Worm (Caenorhabditis elegans) whole organism, mixed stage, embryonic: ENCODE data around the gene Y39A1A.27.

ENCODE experiments used
- elt-3 ChIP-seq: fragments of 150-350 bp; optimal IDR thresholded peaks from 2 replicates; lab custom pipeline; 2014; ENCODE audit warnings: missing biosample characterization, missing genetic modification characterization
- lsy-2 ChIP-seq: fragments of 150-350 bp; optimal IDR thresholded peaks from 2 replicates; lab custom pipeline; 2014; ENCODE audit warnings: missing biosample characterization, missing genetic modification characterization
- nhr-2 ChIP-seq: fragments of 150-350 bp; optimal IDR thresholded peaks from 2 replicates; lab custom pipeline; 2014; ENCODE audit warnings: missing biosample characterization, missing genetic modification characterization
- nhr-28 ChIP-seq: fragments of 150-350 bp; optimal IDR thresholded peaks from 2 replicates; lab custom pipeline; 2014; ENCODE audit warnings: missing biosample characterization, missing genetic modification characterization
- nhr-76 ChIP-seq: sonication (generic microtip); optimal IDR thresholded peaks from 2 replicates; lab custom pipeline; 2017; ENCODE audit warnings: missing biosample characterization, missing genetic modification characterization
- tbx-8 ChIP-seq: fragments of 200-800 bp; sonication (Bioruptor generic); optimal IDR thresholded peaks from 2 replicates; lab custom pipeline; 2018; ENCODE audit warnings: mild to moderate bottlenecking, missing genetic modification characterization, moderate library complexity, missing compliant biosample characterization
- ztf-11 ChIP-seq: fragments of 150-350 bp; optimal IDR thresholded peaks from 2 replicates; lab custom pipeline; 2014; ENCODE audit warnings: missing biosample characterization, missing genetic modification characterization

DNA sequence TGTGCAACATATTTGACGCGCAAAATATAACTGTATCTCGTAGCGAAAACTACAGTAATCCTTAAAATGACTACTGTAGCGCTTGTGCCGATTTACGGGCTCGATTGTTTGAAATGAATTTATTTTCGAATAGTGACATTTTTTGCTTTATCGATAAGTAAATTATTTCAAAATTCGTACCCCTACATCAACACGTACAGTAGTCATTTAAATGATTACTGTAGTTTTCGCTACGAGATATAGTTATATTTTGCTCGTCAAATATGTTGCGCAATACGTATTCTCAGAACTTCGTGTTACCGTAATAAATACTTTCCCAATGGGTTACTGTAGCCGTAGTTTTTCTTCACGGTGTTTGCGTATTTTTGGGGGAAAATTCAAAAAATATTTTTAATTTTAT lies 14.1 kb downstream of the Y39A1A.27 start:
- TF ChIP-seq ztf-11 (no peak), elt-3 (tag; lab: Kevin White, UChicago) (no peak), lsy-2 (tag; lab: Kevin White, UChicago) (no peak), tbx-8 (GFP tag; lab: Kevin White, UChicago) (no peak), nhr-2 (tag; lab: Kevin White, UChicago) (no peak), nhr-76 (no peak), nhr-28 (tag; lab: Kevin White, UChicago) (no peak)
